Worm (Caenorhabditis elegans) whole organism, L4 larva: Measurements from ENCODE around the gene srx-50.

ENCODE experiments used
- F37D6.2 ChIP-seq: sonication (generic microtip); optimal IDR thresholded peaks from 2 replicates; lab custom pipeline; 2016; ENCODE audit warnings: mild to moderate bottlenecking, missing genetic modification characterization, missing compliant biosample characterization
- F44E2.7 ChIP-seq: fragments of 200-800 bp; sonication (Bioruptor generic); IDR thresholded peaks from 2 replicates; pipeline ENCODE4 v2.1.2; 2022; ENCODE audit warnings: missing genetic modification characterization, missing compliant biosample characterization
- T26A8.4 ChIP-seq: fragments of 200-800 bp; sonication (Bioruptor generic); IDR thresholded peaks from 2 replicates; pipeline ENCODE4 v1.3.6; 2022; ENCODE audit warnings: missing genetic modification characterization, missing compliant biosample characterization
- Y48G9A.11 ChIP-seq: fragments of 200-800 bp; sonication (Bioruptor generic); IDR thresholded peaks from 2 replicates; pipeline ENCODE4 v1.3.6; 2022; ENCODE audit warnings: missing genetic modification reagents, missing genetic modification characterization, missing compliant biosample characterization
- Y75B8A.6 ChIP-seq: fragments of 200-800 bp; sonication (Bioruptor generic); IDR thresholded peaks from 2 replicates; pipeline ENCODE4 v1.3.6; 2022; ENCODE audit warnings: missing genetic modification reagents, missing genetic modification characterization, missing compliant biosample characterization
- ZK546.5 ChIP-seq, 2 experiments: sonication (generic microtip); optimal IDR thresholded peaks; 2 replicates each; lab custom pipeline; 2017; ENCODE audit warnings: missing biosample characterization in 2 of 2, missing genetic modification characterization in 2 of 2
- aha-1 ChIP-seq: fragments of 150-350 bp; peaks from one replicate; lab custom pipeline; 2014; ENCODE audit warnings: missing biosample characterization, missing genetic modification characterization
- ama-1 ChIP-seq: fragments of 150-350 bp; optimal IDR thresholded peaks from 2 replicates; lab custom pipeline; 2014; ENCODE audit warnings: inconsistent platforms, mixed read lengths
- cey-2 ChIP-seq: sonication (generic microtip); optimal IDR thresholded peaks from 3 replicates; lab custom pipeline; 2017; ENCODE audit warnings: missing genetic modification characterization, mild to moderate bottlenecking, missing compliant biosample characterization, antibody characterized with exemption, borderline replicate concordance; ENCODE audit not compliant: insufficient read depth
- daf-12 ChIP-seq: fragments of 150-350 bp; optimal IDR thresholded peaks from 2 replicates; lab custom pipeline; 2014; ENCODE audit warnings: missing biosample characterization, missing genetic modification reagents, missing genetic modification characterization
- dmd-8 ChIP-seq: fragments of 200-800 bp; sonication (Bioruptor generic); IDR thresholded peaks from 2 replicates; pipeline ENCODE4 v1.3.6; 2022; ENCODE audit warnings: missing genetic modification characterization, missing compliant biosample characterization
- dmd-9 ChIP-seq: fragments of 200-800 bp; sonication (Bioruptor generic); IDR thresholded peaks from 2 replicates; pipeline ENCODE4 v1.3.6; 2022; ENCODE audit warnings: missing genetic modification reagents, missing genetic modification characterization, missing compliant biosample characterization
- duxl-1 ChIP-seq: sonication (generic microtip); optimal IDR thresholded peaks from 2 replicates; lab custom pipeline; 2016; ENCODE audit warnings: mild to moderate bottlenecking, missing genetic modification characterization, moderate library complexity, missing compliant biosample characterization; ENCODE audit not compliant: poor library complexity
- dve-1 ChIP-seq: sonication (generic microtip); optimal IDR thresholded peaks from 2 replicates; lab custom pipeline; 2017; ENCODE audit warnings: antibody characterized with exemption, mild to moderate bottlenecking, missing genetic modification characterization, missing compliant biosample characterization; ENCODE audit not compliant: insufficient read depth
- egl-27 ChIP-seq: sonication (generic microtip); optimal IDR thresholded peaks from 3 replicates; lab custom pipeline; 2017; ENCODE audit warnings: missing biosample characterization, missing genetic modification reagents, missing genetic modification characterization
- hif-1 ChIP-seq, 2 experiments: sonication (generic microtip); optimal IDR thresholded peaks; 2 replicates each; lab custom pipeline; 2016 to 2017; ENCODE audit warnings: missing compliant biosample characterization in 2 of 2, missing genetic modification characterization in 2 of 2, missing genetic modification reagents in 2 of 2, missing genotype in 2 of 2, mild to moderate bottlenecking in 1 of 2
- hlh-11 ChIP-seq: fragments of 200-800 bp; sonication (Bioruptor generic); optimal IDR thresholded peaks from 2 replicates; lab custom pipeline; 2018; ENCODE audit warnings: mild to moderate bottlenecking, missing genetic modification characterization, missing compliant biosample characterization
- hlh-30 ChIP-seq: sonication (generic microtip); optimal IDR thresholded peaks from 2 replicates; lab custom pipeline; 2017; ENCODE audit warnings: antibody characterized with exemption, mild to moderate bottlenecking, missing genetic modification characterization, missing compliant biosample characterization; ENCODE audit not compliant: insufficient read depth
- hmg-1.1 ChIP-seq: fragments of 200-800 bp; sonication (Bioruptor generic); IDR thresholded peaks from 2 replicates; pipeline ENCODE4 v1.3.6; 2022; ENCODE audit warnings: missing genetic modification reagents, missing genetic modification characterization, missing compliant biosample characterization
- lim-7 ChIP-seq: fragments of 200-800 bp; sonication (Bioruptor generic); IDR thresholded peaks from 2 replicates; pipeline ENCODE4 v1.3.6; 2022; ENCODE audit warnings: missing genetic modification characterization, missing compliant biosample characterization
- lin-1 ChIP-seq: fragments of 200-800 bp; sonication (Bioruptor generic); IDR thresholded peaks from 2 replicates; pipeline ENCODE4 v1.3.6; 2022; ENCODE audit warnings: missing genetic modification reagents, missing genetic modification characterization, missing compliant biosample characterization
- lin-13 ChIP-seq: fragments of 150-350 bp; optimal IDR thresholded peaks from 2 replicates; lab custom pipeline; 2014; ENCODE audit warnings: missing biosample characterization, missing genetic modification reagents, missing genetic modification characterization
- lin-15B ChIP-seq: fragments of 150-350 bp; sonication (generic microtip); optimal IDR thresholded peaks from 3 replicates; lab custom pipeline; 2014; ENCODE audit warnings: missing biosample characterization, missing genetic modification characterization
- lin-29 ChIP-seq: fragments of 200-800 bp; sonication (Bioruptor generic); IDR thresholded peaks from 2 replicates; pipeline ENCODE4 v1.3.6; 2022; ENCODE audit warnings: missing genetic modification reagents, missing genetic modification characterization, missing compliant biosample characterization
- lin-38 ChIP-seq: fragments of 200-800 bp; sonication (Bioruptor generic); IDR thresholded peaks from 2 replicates; pipeline ENCODE4 v1.3.6; 2022; ENCODE audit warnings: missing genetic modification reagents, missing genetic modification characterization, missing compliant biosample characterization
- lin-39 ChIP-seq: fragments of 150-350 bp; optimal IDR thresholded peaks from 2 replicates; lab custom pipeline; 2014; ENCODE audit warnings: missing biosample characterization, missing genetic modification reagents, missing genetic modification characterization
- lsy-2 ChIP-seq, 2 experiments: fragments of 150-350 bp in 1 of 2; sonication (generic microtip) in 1 of 2; optimal IDR thresholded peaks; 2 replicates each; lab custom pipeline; 2014 to 2017; ENCODE audit warnings: missing biosample characterization in 2 of 2, missing genetic modification characterization in 2 of 2
- madf-5 ChIP-seq, 2 experiments: fragments of 200-800 bp; sonication (Bioruptor generic); IDR thresholded peaks; 2 replicates each; pipeline ENCODE4 v1.3.6; 2022; ENCODE audit warnings: missing compliant biosample characterization in 2 of 2, missing genetic modification characterization in 2 of 2
- mdl-1 ChIP-seq, 2 experiments: fragments of 150-350 bp in 1 of 2; sonication (generic microtip) in 1 of 2; optimal IDR thresholded peaks; 2 replicates each; lab custom pipeline; 2014 to 2017; ENCODE audit warnings: missing biosample characterization in 2 of 2, missing genetic modification characterization in 2 of 2
- mdt-29 ChIP-seq: fragments of 200-800 bp; sonication (Bioruptor generic); IDR thresholded peaks from 2 replicates; pipeline ENCODE4 v1.3.6; 2022; ENCODE audit warnings: missing genetic modification reagents, missing genetic modification characterization, missing compliant biosample characterization
- mep-1 ChIP-seq: fragments of 150-350 bp; sonication (generic microtip); optimal IDR thresholded peaks from 3 replicates; lab custom pipeline; 2014; ENCODE audit warnings: missing biosample characterization, missing genetic modification characterization
- mes-2 ChIP-seq: sonication (generic microtip); optimal IDR thresholded peaks from 2 replicates; lab custom pipeline; 2016; ENCODE audit warnings: missing genotype, mild to moderate bottlenecking, missing genetic modification characterization, missing compliant biosample characterization; ENCODE audit not compliant: poor library complexity, severe bottlenecking
- mxl-2 ChIP-seq: fragments of 200-800 bp; sonication (Bioruptor generic); conservative IDR thresholded peaks from 2 replicates; pipeline ENCODE4 v1.3.6; 2022; ENCODE audit warnings: missing genetic modification reagents, missing genetic modification characterization, missing compliant biosample characterization
- mxl-3 ChIP-seq: fragments of 200-800 bp; sonication (Bioruptor generic); optimal IDR thresholded peaks from 2 replicates; lab custom pipeline; 2018; ENCODE audit warnings: mild to moderate bottlenecking, missing genetic modification characterization, missing compliant biosample characterization
- nhr-102 ChIP-seq: sonication (generic microtip); optimal IDR thresholded peaks from 2 replicates; lab custom pipeline; 2016; ENCODE audit warnings: mild to moderate bottlenecking, missing genetic modification characterization, moderate library complexity, missing compliant biosample characterization
- nhr-111 ChIP-seq: fragments of 200-800 bp; sonication (Bioruptor generic); optimal IDR thresholded peaks from 2 replicates; lab custom pipeline; 2018; ENCODE audit warnings: mild to moderate bottlenecking, missing genetic modification characterization, missing compliant biosample characterization
- nhr-25 ChIP-seq: sonication (generic microtip); optimal IDR thresholded peaks from 2 replicates; lab custom pipeline; 2017; ENCODE audit warnings: missing genetic modification characterization, mild to moderate bottlenecking, missing compliant biosample characterization, antibody characterized with exemption, moderate library complexity, borderline replicate concordance; ENCODE audit not compliant: insufficient read depth
- nhr-28 ChIP-seq: fragments of 150-350 bp; optimal IDR thresholded peaks from 2 replicates; lab custom pipeline; 2014; ENCODE audit warnings: missing biosample characterization, missing genetic modification characterization
- nhr-41 ChIP-seq: fragments of 200-800 bp; sonication (Bioruptor generic); IDR thresholded peaks from 2 replicates; pipeline ENCODE4 v1.3.6; 2022; ENCODE audit warnings: missing genetic modification reagents, missing genetic modification characterization, missing compliant biosample characterization
- nhr-42 ChIP-seq: fragments of 200-800 bp; sonication (Bioruptor generic); IDR thresholded peaks from 2 replicates; pipeline ENCODE4 v1.3.6; 2022; ENCODE audit warnings: missing genetic modification characterization, missing compliant biosample characterization
- nhr-76 ChIP-seq: fragments of 150-350 bp; optimal IDR thresholded peaks from 2 replicates; lab custom pipeline; 2014; ENCODE audit warnings: missing biosample characterization, missing genetic modification characterization
- nhr-77 ChIP-seq: fragments of 150-350 bp; optimal IDR thresholded peaks from 2 replicates; lab custom pipeline; 2014; ENCODE audit warnings: missing biosample characterization, missing genetic modification characterization
- rbr-2 ChIP-seq: sonication (generic microtip); optimal IDR thresholded peaks from 2 replicates; lab custom pipeline; 2016; ENCODE audit warnings: missing genotype, missing genetic modification characterization, missing compliant biosample characterization
- sdz-12 ChIP-seq: fragments of 200-800 bp; sonication (Bioruptor generic); optimal IDR thresholded peaks from 2 replicates; lab custom pipeline; 2018; ENCODE audit warnings: mild to moderate bottlenecking, missing genetic modification characterization, missing compliant biosample characterization
- snpc-1.2 ChIP-seq: fragments of 200-800 bp; sonication (Bioruptor generic); IDR thresholded peaks from 2 replicates; pipeline ENCODE4 v1.3.6; 2022; ENCODE audit warnings: missing genetic modification reagents, missing genetic modification characterization, missing compliant biosample characterization
- snpc-4 ChIP-seq: fragments of 150-350 bp; optimal IDR thresholded peaks from 2 replicates; lab custom pipeline; 2014; ENCODE audit warnings: missing biosample characterization, missing genetic modification characterization
- spr-1 ChIP-seq: sonication (generic microtip); optimal IDR thresholded peaks from 2 replicates; lab custom pipeline; 2016; ENCODE audit warnings: mild to moderate bottlenecking, missing genetic modification characterization, missing compliant biosample characterization
- unc-62 ChIP-seq, 3 experiments: fragments of 150-350 bp in 1 of 3; sonication (generic microtip); optimal IDR thresholded peaks in 2 of 3; peaks in 1 of 3; 1 replicate in 1 of 3; 2 replicates in 2 of 3; lab custom pipeline; 2014 to 2017; ENCODE audit warnings: missing biosample characterization in 3 of 3, missing genetic modification characterization in 3 of 3, missing genetic modification reagents in 3 of 3, missing genotype in 1 of 3
- zfp-3 ChIP-seq: fragments of 200-800 bp; sonication (Bioruptor generic); conservative IDR thresholded peaks from 2 replicates; pipeline ENCODE4 v1.3.6; 2022; ENCODE audit warnings: missing genetic modification reagents, missing genetic modification characterization, missing compliant biosample characterization

The srx-50 gene

DNA sequence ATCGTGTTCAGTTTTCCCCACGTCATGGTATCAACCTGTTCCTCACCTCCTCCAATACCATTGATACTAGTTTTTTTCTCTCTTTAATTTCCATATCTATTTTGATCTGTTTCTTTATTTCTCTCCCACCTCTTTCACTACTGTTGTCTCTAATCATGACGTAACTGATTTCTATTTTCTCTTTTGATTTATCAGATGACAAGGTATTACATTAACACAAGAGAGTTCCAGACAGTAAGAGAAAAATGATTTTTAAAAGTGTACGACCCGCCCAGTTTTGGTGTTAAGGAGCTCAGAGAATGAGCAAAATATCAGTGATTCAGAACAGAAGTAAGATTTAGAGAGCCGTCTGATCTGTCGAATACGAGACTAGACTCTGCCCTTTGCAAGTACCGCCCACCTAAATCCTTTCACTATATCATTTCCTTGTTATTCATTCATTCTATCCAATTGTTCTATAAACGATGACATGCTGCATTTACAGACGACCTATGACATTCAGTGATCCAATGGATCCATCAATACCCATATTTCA lies 8.0 kb upstream of the srx-50 start, which contains the start of gene nhr-105 (continued):
- TF ChIP-seq nhr-42 (GFP tag; lab: Robert Waterston, UW): 0 out of 2 replicates have a peak, but pooled peaks have one; percentile 54
- peak; percentile 92 for TF ChIP-seq hlh-11 (tag; lab: Kevin White, UChicago)
- peak; percentile 83 for TF ChIP-seq cey-2 (tag; lab: Kevin White, UChicago)
- no peak for TF ChIP-seq mxl-3 (GFP tag; lab: Kevin White, UChicago)
- no peak for TF ChIP-seq lin-15B (tag; lab: Kevin White, UChicago)
- peak; percentile 98 for TF ChIP-seq aha-1 (tag; lab: Kevin White, UChicago)
- TF ChIP-seq Y75B8A.6: 0 out of 2 replicates have a peak, but pooled peaks have one; percentile 33
- no peak for TF ChIP-seq lin-29
- peak; percentile 47; the same call in 1 of the 2 replicates for TF ChIP-seq lin-1
- TF ChIP-seq T26A8.4: peak; percentile 56; the same call in 1 of the 2 replicates
- TF ChIP-seq madf-5 (GFP tag; IDR thresholded peaks at IDR 0.05; lab: Robert Waterston, UW): 0 out of 4 replicates have a peak, but pooled peaks of 1 of the 2 experiments have one; percentile 10
- TF ChIP-seq nhr-102 (tag; lab: Kevin White, UChicago): peak; percentile 39
- peak; percentile 37; the same call in 1 of the 2 replicates for TF ChIP-seq lin-38 (GFP tag; lab: Robert Waterston, UW)
- TF ChIP-seq rbr-2 (tag; lab: Kevin White, UChicago): peak; percentile 17
- peak in 1 of 2 experiments; percentile 79 for TF ChIP-seq lsy-2 (tag; optimal IDR thresholded peaks at IDR 0.05; lab: Kevin White, UChicago)
- peak; percentile 81 for TF ChIP-seq nhr-28 (tag; lab: Kevin White, UChicago)
- TF ChIP-seq hmg-1.1 (GFP tag; lab: Robert Waterston, UW): no peak
- no peak for TF ChIP-seq dmd-8 (GFP tag; lab: Robert Waterston, UW)
- peak; percentile 67; the same call in 1 of the 2 replicates for TF ChIP-seq mxl-2
- peak; percentile 84 for TF ChIP-seq hlh-30 (tag; lab: Kevin White, UChicago)
- TF ChIP-seq nhr-111 (GFP tag; lab: Kevin White, UChicago): no peak
- TF ChIP-seq lin-39 (tag; lab: Kevin White, UChicago): no peak
- peak; percentile 12 for TF ChIP-seq lin-13 (GFP tag; lab: Kevin White, UChicago)
- TF ChIP-seq sdz-12 (GFP tag; lab: Kevin White, UChicago): peak; percentile 46
- peak; percentile 20 for TF ChIP-seq nhr-76
- peak; percentile 77 for TF ChIP-seq nhr-77 (tag; lab: Kevin White, UChicago)
- peak; percentile 88 for TF ChIP-seq dve-1 (tag; lab: Kevin White, UChicago)
- no peak for TF ChIP-seq F37D6.2 (tag; lab: Kevin White, UChicago)
- TF ChIP-seq spr-1 (tag; lab: Kevin White, UChicago): no peak
- peak in 1 of 2 experiments; percentile 59 for TF ChIP-seq mdl-1 (tag; optimal IDR thresholded peaks at IDR 0.05; lab: Kevin White, UChicago)
- peak; percentile 11 for TF ChIP-seq mes-2
- TF ChIP-seq egl-27 (tag; lab: Kevin White, UChicago): peak; percentile 1
- TF ChIP-seq mep-1: peak; percentile 73
- peak; percentile 46 for TF ChIP-seq nhr-25 (tag; lab: Kevin White, UChicago)
- TF ChIP-seq daf-12 (tag; lab: Kevin White, UChicago): no peak
- TF ChIP-seq, all 104 proteins: peak for 38

DNA sequence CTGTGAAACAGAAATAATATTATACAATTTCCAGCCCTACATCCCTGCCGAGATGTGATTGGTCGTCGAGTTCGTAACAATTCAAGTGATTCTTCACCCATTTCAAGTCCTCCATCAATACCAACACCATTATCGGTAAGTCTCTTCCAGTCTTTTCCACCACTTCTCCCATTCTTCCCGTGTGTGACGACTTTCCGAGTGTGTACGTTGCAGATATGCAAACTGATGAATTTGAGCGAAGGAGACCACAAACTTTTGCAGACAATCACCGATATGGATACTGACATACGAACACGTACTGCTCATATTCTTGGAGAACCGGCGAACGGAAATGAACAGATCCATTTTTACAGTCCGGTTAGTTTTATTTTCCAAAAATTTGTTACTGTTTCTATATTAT lies 6.3 kb upstream of the srx-50 start:
- TF ChIP-seq unc-62 (GFP tag; optimal IDR thresholded peaks at IDR 0.05 in 1 of 2; lab: Kevin White, UChicago) (no peak), unc-62 (tag; optimal IDR thresholded peaks at IDR 0.05; lab: Kevin White, UChicago) (no peak), Y48G9A.11 (GFP tag; lab: Robert Waterston, UW) (no peak), aha-1 (tag; lab: Kevin White, UChicago) (peak; percentile 52), snpc-1.2 (GFP tag; lab: Robert Waterston, UW) (no peak), dmd-9 (no peak), nhr-41 (GFP tag; lab: Robert Waterston, UW) (no peak), daf-12 (tag; lab: Kevin White, UChicago) (no peak), F44E2.7 (GFP tag; lab: Robert Waterston, UW) (no peak), lim-7 (GFP tag; lab: Robert Waterston, UW) (no peak), duxl-1 (no peak), zfp-3 (GFP tag; lab: Robert Waterston, UW) (no peak), ZK546.5 (tag; optimal IDR thresholded peaks at IDR 0.05; lab: Kevin White, UChicago) (no peak), ama-1 (lab: Kevin White, UChicago) (peak; percentile 30), snpc-4 (tag; lab: Kevin White, UChicago) (no peak), hif-1 (tag; optimal IDR thresholded peaks at IDR 0.05; lab: Kevin White, UChicago) (no peak), lin-13 (GFP tag; lab: Kevin White, UChicago) (no peak), mdt-29 (0 out of 2 replicates have a peak, but pooled peaks have one; percentile 14)
